Fruit fly (Drosophila melanogaster) whole organism, embryonic: Measurements from ENCODE around the gene yellow-e.

ENCODE experiments used
- Awh ChIP-seq: fragments of 200-800 bp; sonication (Bioruptor generic); IDR thresholded peaks from 2 replicates; pipeline ENCODE4, ENCODE4 v1.3.6; 2022; ENCODE audit warnings: missing biosample characterization, missing genetic modification characterization
- BEAF-32 ChIP-seq: fragments of 200-800 bp; sonication (Bioruptor generic); optimal IDR thresholded peaks from 3 replicates; lab custom pipeline; 2017; ENCODE audit warnings: missing biosample characterization, missing genetic modification characterization, mild to moderate bottlenecking, moderate library complexity, missing genetic modification reagents
- CG10431 ChIP-seq: fragments of 200-800 bp; sonication (Bioruptor generic); optimal IDR thresholded peaks from 3 replicates; lab custom pipeline; 2018; ENCODE audit warnings: missing biosample characterization, mild to moderate bottlenecking, missing genetic modification characterization
- CG10565 ChIP-seq: fragments of 200-800 bp; sonication (Bioruptor generic); optimal IDR thresholded peaks from 3 replicates; lab custom pipeline; 2016; ENCODE audit warnings: missing biosample characterization, mild to moderate bottlenecking, missing genetic modification characterization
- CG10959 ChIP-seq: fragments of 200-800 bp; sonication (Bioruptor generic); IDR thresholded peaks from 2 replicates; pipeline ENCODE4 v1.3.6; 2022; ENCODE audit warnings: missing biosample characterization, missing genetic modification characterization
- CG11398 ChIP-seq: fragments of 200-800 bp; sonication (Bioruptor generic); optimal IDR thresholded peaks from 2 replicates; lab custom pipeline; 2016; ENCODE audit warnings: missing biosample characterization, missing genetic modification characterization
- CG12104 ChIP-seq: fragments of 200-800 bp; sonication (Bioruptor generic); optimal IDR thresholded peaks from 3 replicates; lab custom pipeline; 2016; ENCODE audit warnings: missing biosample characterization, missing genetic modification characterization
- CG12391 ChIP-seq: fragments of 200-800 bp; sonication (Bioruptor generic); optimal IDR thresholded peaks from 3 replicates; lab custom pipeline; 2018; ENCODE audit warnings: missing biosample characterization, mild to moderate bottlenecking, missing genetic modification characterization, moderate library complexity
- CG12942 ChIP-seq: fragments of 200-800 bp; sonication (Bioruptor generic); optimal IDR thresholded peaks from 3 replicates; lab custom pipeline; 2016; ENCODE audit warnings: missing biosample characterization, missing genetic modification characterization
- CG13775 ChIP-seq: fragments of 200-800 bp; sonication (Bioruptor generic); optimal IDR thresholded peaks from 3 replicates; lab custom pipeline; 2017; ENCODE audit warnings: missing biosample characterization, mild to moderate bottlenecking, missing genetic modification characterization
- CG13894 ChIP-seq: fragments of 200-800 bp; sonication (Bioruptor generic); optimal IDR thresholded peaks from 3 replicates; lab custom pipeline; 2018; ENCODE audit warnings: missing biosample characterization, mild to moderate bottlenecking, missing genetic modification characterization, moderate library complexity
- CG14014 ChIP-seq: fragments of 200-800 bp; sonication (Bioruptor generic); IDR thresholded peaks from 2 replicates; pipeline ENCODE4 v1.3.6; 2022; ENCODE audit warnings: missing biosample characterization, missing genetic modification characterization
- CG15011 ChIP-seq: fragments of 200-800 bp; sonication (Bioruptor generic); optimal IDR thresholded peaks from 3 replicates; lab custom pipeline; 2018; ENCODE audit warnings: missing biosample characterization, mild to moderate bottlenecking, missing genetic modification characterization
- CG17359 ChIP-seq: fragments of 200-800 bp; sonication (Bioruptor generic); optimal IDR thresholded peaks from 3 replicates; lab custom pipeline; 2018; ENCODE audit warnings: missing biosample characterization, mild to moderate bottlenecking, missing genetic modification characterization, moderate library complexity
- CG17568 ChIP-seq: fragments of 200-800 bp; sonication (Bioruptor generic); optimal IDR thresholded peaks from 2 replicates; lab custom pipeline; 2018; ENCODE audit warnings: missing biosample characterization, mild to moderate bottlenecking, missing genetic modification characterization, moderate library complexity
- CG4707 ChIP-seq: fragments of 200-800 bp; sonication (Bioruptor generic); optimal IDR thresholded peaks from 2 replicates; lab custom pipeline; 2018; ENCODE audit warnings: missing biosample characterization, mild to moderate bottlenecking, missing genetic modification characterization, moderate library complexity
- CG4820 ChIP-seq: fragments of 200-800 bp; sonication (Bioruptor generic); optimal IDR thresholded peaks from 3 replicates; lab custom pipeline; 2016; ENCODE audit warnings: missing biosample characterization, missing genetic modification characterization
- CG7372 ChIP-seq: fragments of 200-800 bp; sonication (Bioruptor generic); IDR thresholded peaks from 2 replicates; pipeline ENCODE4 v1.3.6; 2022; ENCODE audit warnings: missing biosample characterization, missing genetic modification characterization
- CG8944 ChIP-seq: fragments of 200-800 bp; sonication (Bioruptor generic); optimal IDR thresholded peaks from 3 replicates; lab custom pipeline; 2016; ENCODE audit warnings: missing biosample characterization, missing genetic modification characterization
- CG9727 ChIP-seq: fragments of 200-800 bp; sonication (Bioruptor generic); optimal IDR thresholded peaks from 3 replicates; lab custom pipeline; 2017; ENCODE audit warnings: missing biosample characterization, mild to moderate bottlenecking, missing genetic modification characterization
- CoRest ChIP-seq: fragments of 200-800 bp; sonication (Bioruptor generic); optimal IDR thresholded peaks from 3 replicates; lab custom pipeline; 2018; ENCODE audit warnings: missing biosample characterization, mild to moderate bottlenecking, missing genetic modification characterization, moderate library complexity
- CrebB ChIP-seq: fragments of 200-800 bp; sonication (Bioruptor generic); optimal IDR thresholded peaks from 3 replicates; lab custom pipeline; 2018; ENCODE audit warnings: missing biosample characterization, mild to moderate bottlenecking, missing genetic modification characterization
- Doc2 ChIP-seq: fragments of 200-800 bp; sonication (Bioruptor generic); IDR thresholded peaks from 2 replicates; pipeline ENCODE4 v1.3.6; 2022; ENCODE audit warnings: missing biosample characterization, missing genetic modification characterization
- Eip74EF ChIP-seq, 2 experiments: fragments of 200-800 bp in 1 of 2; fragments of >200 bp in 1 of 2; sonication (Bioruptor generic) in 1 of 2; optimal IDR thresholded peaks; 2 replicates each; lab custom pipeline; 2017 to 2019; ENCODE audit warnings: missing biosample characterization in 2 of 2, missing genetic modification characterization in 2 of 2, mild to moderate bottlenecking in 1 of 2, moderate library complexity in 1 of 2
- Gug ChIP-seq: fragments of 200-800 bp; sonication (Bioruptor generic); IDR thresholded peaks from 4 replicates; pipeline ENCODE4 v1.3.6; 2022; ENCODE audit warnings: missing biosample characterization, missing genetic modification characterization
- H15 ChIP-seq: fragments of 200-800 bp; sonication (Bioruptor generic); IDR thresholded peaks from 3 replicates; pipeline ENCODE4 v1.3.6; 2022; ENCODE audit warnings: missing biosample characterization, missing genetic modification characterization
- HmgZ ChIP-seq: fragments of 200-800 bp; sonication (Bioruptor generic); optimal IDR thresholded peaks from 2 replicates; lab custom pipeline; 2018; ENCODE audit warnings: missing biosample characterization, mild to moderate bottlenecking, missing genetic modification characterization
- Hr51 ChIP-seq, 2 experiments: fragments of 200-800 bp; sonication (Bioruptor generic); optimal IDR thresholded peaks; 2 replicates in 1 of 2; 3 replicates in 1 of 2; lab custom pipeline; 2016 to 2018; ENCODE audit warnings: missing biosample characterization in 2 of 2, missing genetic modification characterization in 2 of 2, mild to moderate bottlenecking in 1 of 2, moderate library complexity in 1 of 2
- Nf-YB ChIP-seq: fragments of 200-800 bp; sonication (Bioruptor generic); optimal IDR thresholded peaks from 3 replicates; lab custom pipeline; 2019; ENCODE audit warnings: missing biosample characterization, mild to moderate bottlenecking, missing genetic modification characterization, moderate library complexity
- NfI ChIP-seq: fragments of 200-800 bp; sonication (Bioruptor generic); optimal IDR thresholded peaks from 3 replicates; lab custom pipeline; 2018; ENCODE audit warnings: missing biosample characterization, mild to moderate bottlenecking, missing genetic modification characterization, moderate library complexity
- Oaz ChIP-seq: fragments of 200-800 bp; sonication (Bioruptor generic); IDR thresholded peaks from 2 replicates; pipeline ENCODE4 v1.3.6; 2022; ENCODE audit warnings: missing biosample characterization, missing genetic modification characterization
- Opbp ChIP-seq: fragments of 200-800 bp; sonication (Bioruptor generic); IDR thresholded peaks from 3 replicates; pipeline ENCODE4 v1.3.6; 2022; ENCODE audit warnings: missing biosample characterization, missing genetic modification characterization; ENCODE audit not compliant: partially characterized antibody
- Ptx1 ChIP-seq: fragments of 200-800 bp; sonication (Bioruptor generic); IDR thresholded peaks from 2 replicates; pipeline ENCODE4 v1.3.6; 2022; ENCODE audit warnings: missing biosample characterization, missing genetic modification characterization
- Spps ChIP-seq: fragments of 200-800 bp; sonication (Bioruptor generic); optimal IDR thresholded peaks from 2 replicates; lab custom pipeline; 2018; ENCODE audit warnings: missing biosample characterization, mild to moderate bottlenecking, missing genetic modification characterization
- Tbp ChIP-seq: fragments of >200 bp; optimal IDR thresholded peaks from 2 replicates; lab custom pipeline; 2018; ENCODE audit warnings: missing biosample characterization, missing genetic modification characterization
- bowl ChIP-seq: fragments of 200-800 bp; sonication (Bioruptor generic); IDR thresholded peaks from 2 replicates; pipeline ENCODE4 v1.3.6; 2022; ENCODE audit warnings: missing biosample characterization, missing genetic modification characterization
- cas ChIP-seq: fragments of 200-800 bp; sonication (Bioruptor generic); IDR thresholded peaks from 2 replicates; pipeline ENCODE4 v1.3.6; 2022; ENCODE audit warnings: missing biosample characterization, missing genetic modification characterization
- ci ChIP-seq: fragments of 200-800 bp; sonication (Bioruptor generic); IDR thresholded peaks from 3 replicates; pipeline ENCODE4 v1.3.6; 2022; ENCODE audit warnings: missing biosample characterization, missing genetic modification characterization
- corto ChIP-seq: fragments of 200-800 bp; sonication (Bioruptor generic); optimal IDR thresholded peaks from 2 replicates; lab custom pipeline; 2016; ENCODE audit warnings: missing biosample characterization, mild to moderate bottlenecking, missing genetic modification characterization, moderate library complexity
- da ChIP-seq: fragments of 200-800 bp; sonication (Bioruptor generic); optimal IDR thresholded peaks from 2 replicates; lab custom pipeline; 2016; ENCODE audit warnings: missing biosample characterization, missing genetic modification characterization
- gro ChIP-seq: fragments of 200-800 bp; sonication (Bioruptor generic); optimal IDR thresholded peaks from 2 replicates; lab custom pipeline; 2016; ENCODE audit warnings: missing biosample characterization, missing genetic modification characterization
- hkb ChIP-seq, 2 experiments: fragments of 200-800 bp in 1 of 2; fragments of >200 bp in 1 of 2; sonication (Bioruptor generic) in 1 of 2; IDR thresholded peaks in 1 of 2; optimal IDR thresholded peaks in 1 of 2; 2 replicates each; pipeline versions ENCODE4 v1.3.6 to Lab custom; 2017 to 2022; ENCODE audit warnings: missing biosample characterization in 1 of 2, missing genetic modification characterization in 1 of 2
- hth ChIP-seq: fragments of >200 bp; optimal IDR thresholded peaks from 2 replicates; lab custom pipeline; 2017; ENCODE audit warnings: inconsistent platforms
- jumu ChIP-seq: fragments of 200-800 bp; sonication (Bioruptor generic); optimal IDR thresholded peaks from 3 replicates; lab custom pipeline; 2016; ENCODE audit warnings: missing biosample characterization, missing genetic modification characterization
- nau ChIP-seq: fragments of 200-800 bp; sonication (Bioruptor generic); optimal IDR thresholded peaks from 3 replicates; lab custom pipeline; 2017; ENCODE audit warnings: missing biosample characterization, mild to moderate bottlenecking, missing genetic modification characterization, missing genetic modification reagents
- nerfin-1 ChIP-seq: fragments of 200-800 bp; sonication (Bioruptor generic); optimal IDR thresholded peaks from 3 replicates; lab custom pipeline; 2019; ENCODE audit warnings: missing biosample characterization, mild to moderate bottlenecking, missing genetic modification characterization, moderate library complexity
- nerfin-2 ChIP-seq: fragments of 200-800 bp; sonication (Bioruptor generic); IDR thresholded peaks from 2 replicates; pipeline ENCODE4 v1.3.6; 2022; ENCODE audit warnings: missing biosample characterization, missing genetic modification characterization; ENCODE audit not compliant: partially characterized antibody
- nom ChIP-seq: fragments of 200-800 bp; sonication (Bioruptor generic); optimal IDR thresholded peaks from 2 replicates; lab custom pipeline; 2017; ENCODE audit warnings: missing biosample characterization, missing genetic modification characterization, mild to moderate bottlenecking, moderate library complexity, missing genetic modification reagents
- slp2 ChIP-seq: fragments of 200-800 bp; sonication (Bioruptor generic); optimal IDR thresholded peaks from 2 replicates; lab custom pipeline; 2016; ENCODE audit warnings: missing biosample characterization, missing genetic modification characterization
- so ChIP-seq: fragments of 200-800 bp; sonication (Bioruptor generic); IDR thresholded peaks from 3 replicates; pipeline ENCODE4 v1.3.6; 2022; ENCODE audit warnings: missing biosample characterization, missing genetic modification characterization

Gene yellow-e

dm6 chr3R:13433623-13434022 lies 18.5 kb upstream of the yellow-e start (continued):
- TF ChIP-seq CG9727 (GFP tag; lab: Kevin White, UChicago) (peak; percentile 63), hth (no peak), Gug (GFP tag; lab: Robert Waterston, UW) (no peak), hkb (optimal IDR thresholded peaks at IDR 0.05; lab: Kevin White, UChicago) (no peak), hkb (GFP tag; IDR thresholded peaks at IDR 0.05; lab: Robert Waterston, UW) (peak; percentile 88), CG7372 (0 out of 2 replicates have a peak, but pooled peaks have one; percentile 20), CG10431 (GFP tag; lab: Kevin White, UChicago) (peak; percentile 67), CG4707 (peak; percentile 79), bowl (peak; percentile 6; the same call in 1 of the 2 replicates), CG17568 (GFP tag; lab: Kevin White, UChicago) (peak; percentile 97), nerfin-2 (GFP tag; lab: Robert Waterston, UW) (no peak), jumu (GFP tag; lab: Kevin White, UChicago) (no peak), Hr51 (GFP tag; optimal IDR thresholded peaks at IDR 0.05; lab: Kevin White, UChicago) (peak; percentile 10 to 95), Eip74EF (GFP tag; optimal IDR thresholded peaks at IDR 0.05; lab: Kevin White, UChicago) (peak in 1 of 2 experiments; percentile 65), CG12942 (peak; percentile 70), slp2 (GFP tag; lab: Kevin White, UChicago) (no peak), CG4820 (GFP tag; lab: Kevin White, UChicago) (peak; percentile 57), corto (GFP tag; lab: Kevin White, UChicago) (no peak), CG13894 (no peak), Nf-YB (peak; percentile 81), nau (GFP tag; lab: Kevin White, UChicago) (peak; percentile 29), so (GFP tag; lab: Robert Waterston, UW) (peak; percentile 89), CG14014 (peak; percentile 86), BEAF-32 (GFP tag; lab: Kevin White, UChicago) (no peak), Awh (GFP tag; lab: Robert Waterston, UW) (peak; percentile 69), H15 (peak; percentile 62; the same call in 1 of the 3 replicates), CG17359 (tag; lab: Kevin White, UChicago) (peak; percentile 70), CG8944 (GFP tag; lab: Kevin White, UChicago) (peak; percentile 24), nerfin-1 (tag; lab: Kevin White, UChicago) (peak; percentile 74), nom (GFP tag; lab: Kevin White, UChicago) (peak; percentile 54), HmgZ (tag; lab: Kevin White, UChicago) (peak; percentile 89), CG12391 (peak; percentile 92), Spps (peak; percentile 59), Doc2 (GFP tag; lab: Robert Waterston, UW) (no peak), CG13775 (peak; percentile 83), CG15011 (peak; percentile 51), CG10565 (GFP tag; lab: Kevin White, UChicago) (no peak), da (no peak), NfI (GFP tag; lab: Kevin White, UChicago) (peak; percentile 89), Ptx1 (peak; percentile 62), ci (peak; percentile 91), CG10959 (GFP tag; lab: Robert Waterston, UW) (no peak), CrebB (peak; percentile 80), gro (GFP tag; lab: Kevin White, UChicago) (no peak), cas (GFP tag; lab: Robert Waterston, UW) (peak; percentile 37; the same call in 1 of the 2 replicates), Opbp (GFP tag; lab: Robert Waterston, UW) (no peak), Oaz (peak; percentile 44; the same call in 1 of the 2 replicates), CG11398 (no peak), CG12104 (GFP tag; lab: Kevin White, UChicago) (peak; percentile 58), CoRest (tag; lab: Kevin White, UChicago) (peak; percentile 89), Tbp (GFP tag; lab: Kevin White, UChicago) (no peak)
